Fruit fly (Drosophila melanogaster) Kc167 (cell line): ENCODE measurements around the gene janB.

Experiments
- Myc ChIP-seq: fragments of >200 bp; optimal IDR thresholded peaks from 2 replicates; lab custom pipeline; 2017; ENCODE audit warnings: missing external identifiers
- Sin3A ChIP-seq: fragments of >200 bp; optimal IDR thresholded peaks from 2 replicates; lab custom pipeline; 2018; ENCODE audit warnings: missing external identifiers
- h ChIP-seq: fragments of >200 bp; optimal IDR thresholded peaks from 3 replicates; lab custom pipeline; 2018; ENCODE audit warnings: missing external identifiers
- insv ChIP-seq: fragments of >200 bp; optimal IDR thresholded peaks from 3 replicates; lab custom pipeline; 2018; ENCODE audit warnings: missing external identifiers
- psq ChIP-seq: fragments of >200 bp; optimal IDR thresholded peaks from 2 replicates; lab custom pipeline; 2017; ENCODE audit warnings: missing external identifiers
- ttk ChIP-seq: sonication (Bioruptor generic); optimal IDR thresholded peaks from 2 replicates; lab custom pipeline; 2017; ENCODE audit warnings: missing external identifiers

janB gene

dm6 chr3R:30005332-30005979 lies 33.1 kb downstream of the janB start:
- TF ChIP-seq Sin3A (lab: Kevin White, UChicago) (no peak), ttk (lab: Kevin White, UChicago) (no peak), psq (lab: Kevin White, UChicago) (no peak), insv (lab: Kevin White, UChicago) (no peak), Myc (lab: Kevin White, UChicago) (no peak), h (lab: Kevin White, UChicago) (no peak)

- TF ChIP-seq psq (lab: Kevin White, UChicago): no peak
These were observed 33.9 kb downstream of the janB start, which contains the start of the genes Nlp and Nph for dm6 chr3R:30004648-30005047. Nlp (plus strand) TSS chr3R:30004785. Nph (minus strand) TSS chr3R:30004861.

- no peak for TF ChIP-seq psq (lab: Kevin White, UChicago)
- no peak for TF ChIP-seq Sin3A (lab: Kevin White, UChicago)
- TF ChIP-seq Myc (lab: Kevin White, UChicago): no peak
- TF ChIP-seq insv (lab: Kevin White, UChicago): no peak
- TF ChIP-seq h (lab: Kevin White, UChicago): no peak
- TF ChIP-seq ttk (lab: Kevin White, UChicago): no peak
These were observed 38.2 kb downstream of the janB start, which contains the start of gene Tace for dm6 chr3R:30000286-30000685. Tace (plus strand) TSS chr3R:30000530.

dm6 chr3R:29999495-29999894 lies 39.0 kb downstream of the janB start, which contains the start of gene CG34298:
CG34298 (plus strand) TSS chr3R:29999795.
- TF ChIP-seq insv (lab: Kevin White, UChicago): no peak
- TF ChIP-seq Sin3A (lab: Kevin White, UChicago): no peak
- no peak for TF ChIP-seq ttk (lab: Kevin White, UChicago)

dm6 chr3R:29997607-29998236 lies 40.8 kb downstream of the janB start, which contains the start of the genes CG15525 and CG11504:
CG15525 (minus strand) TSS chr3R:29997676.
CG11504 (plus strand) TSS chr3R:29997900.
- TF ChIP-seq Sin3A (lab: Kevin White, UChicago): no peak
- TF ChIP-seq psq (lab: Kevin White, UChicago): no peak
- no peak for TF ChIP-seq h (lab: Kevin White, UChicago)
- no peak for TF ChIP-seq Myc (lab: Kevin White, UChicago)
- TF ChIP-seq ttk (lab: Kevin White, UChicago): no peak
- no peak for TF ChIP-seq insv (lab: Kevin White, UChicago)

- TF ChIP-seq insv (lab: Kevin White, UChicago) (no peak), ttk (lab: Kevin White, UChicago) (no peak), Sin3A (lab: Kevin White, UChicago) (no peak), Myc (lab: Kevin White, UChicago) (no peak), h (lab: Kevin White, UChicago) (no peak)
These were observed 43.5 kb downstream of the janB start, which contains the start of the genes CG7903 and Sas-6 for dm6 chr3R:29995035-29995434. CG7903 (minus strand) TSS chr3R:29995231. Sas-6 (plus strand) TSS chr3R:29995357.

dm6 chr3R:29993134-29993533 lies 45.4 kb downstream of the janB start, which contains the start of gene Acph-1:
Acph-1 (minus strand) TSS chr3R:29993411.
- TF ChIP-seq Sin3A (lab: Kevin White, UChicago) (no peak), ttk (lab: Kevin White, UChicago) (no peak), insv (lab: Kevin White, UChicago) (no peak), h (lab: Kevin White, UChicago) (no peak), Myc (lab: Kevin White, UChicago) (no peak), psq (lab: Kevin White, UChicago) (no peak)

dm6 chr3R:29990681-29991080 lies 47.8 kb downstream of the janB start:
- no peak for TF ChIP-seq Myc (lab: Kevin White, UChicago)
- TF ChIP-seq h (lab: Kevin White, UChicago): no peak
- no peak for TF ChIP-seq Sin3A (lab: Kevin White, UChicago)
- no peak for TF ChIP-seq ttk (lab: Kevin White, UChicago)
- no peak for TF ChIP-seq psq (lab: Kevin White, UChicago)
- no peak for TF ChIP-seq insv (lab: Kevin White, UChicago)
